Fruit fly (Drosophila melanogaster): ENCODE results near the gene CG11899.

The CG11899 gene

dm6 chr3R:29207996-29208395 is 7.7 kb downstream of the CG11899 start (continued):
- TF ChIP-seq yki (optimal IDR thresholded peaks at IDR 0.05) (no peak), CG13894 (tag; optimal IDR thresholded peaks at IDR 0.05) (no peak), danr (GFP tag; IDR thresholded peaks at IDR 0.05) (peak; percentile 37; the same call in 1 of the 2 replicates), CG11085 (GFP tag; IDR thresholded peaks at IDR 0.05) (no peak), HLH4C (GFP tag; IDR thresholded peaks at IDR 0.05; ENCODE audit: partially characterized antibody) (no peak), Ssrp (tag; optimal IDR thresholded peaks at IDR 0.05) (peak; percentile 65), CG18476 (GFP tag; optimal IDR thresholded peaks at IDR 0.05) (peak; percentile 43), cas (GFP tag; IDR thresholded peaks at IDR 0.05) (no peak), CG17186 (GFP tag; optimal IDR thresholded peaks at IDR 0.05) (no peak), CG7271 (tag; optimal IDR thresholded peaks at IDR 0.05) (peak; percentile 13), CG34224 (GFP tag; IDR thresholded peaks at IDR 0.05; ENCODE audit: partially characterized antibody) (no peak), tin (GFP tag; optimal IDR thresholded peaks at IDR 0.05) (peak; percentile 66), Ravus (GFP tag; IDR thresholded peaks at IDR 0.05) (no peak), Jarid2 (GFP tag; optimal IDR thresholded peaks at IDR 0.05) (no peak), CG15073 (GFP tag; optimal IDR thresholded peaks at IDR 0.05) (no peak), Fer1 (GFP tag; optimal IDR thresholded peaks at IDR 0.05) (peak; percentile 60), Hr39 (optimal IDR thresholded peaks at IDR 0.05) (no peak), Mes4 (GFP tag; optimal IDR thresholded peaks at IDR 0.05) (no peak), ranshi (GFP tag; IDR thresholded peaks at IDR 0.05) (peak; percentile 43; the same call in 1 of the 2 replicates), Med (GFP tag) (peak; percentile 88), btn (GFP tag; optimal IDR thresholded peaks at IDR 0.05) (no peak), CG8478 (optimal IDR thresholded peaks at IDR 0.05) (no peak), mam (GFP tag; optimal IDR thresholded peaks at IDR 0.05) (peak; percentile 8), CG7357 (GFP tag; IDR thresholded peaks at IDR 0.05) (0 out of 3 replicates have a peak, but pooled peaks have one; percentile 38), Neu2 (GFP tag; optimal IDR thresholded peaks at IDR 0.05; ENCODE audit: borderline replicate concordance) (no peak), CG2199 (GFP tag; IDR thresholded peaks at IDR 0.05) (no peak), Dll (GFP tag; IDR thresholded peaks at IDR 0.05; ENCODE audit: partially characterized antibody) (no peak), CG4282 (GFP tag; optimal IDR thresholded peaks at IDR 0.05) (no peak), al (GFP tag; IDR thresholded peaks at IDR 0.05) (no peak), dm (GFP tag; optimal IDR thresholded peaks at IDR 0.05) (peak; percentile 15), CG10431 (GFP tag; optimal IDR thresholded peaks at IDR 0.05) (no peak), CG8290 (GFP tag; optimal IDR thresholded peaks at IDR 0.05) (no peak), CG8290 (tag; optimal IDR thresholded peaks at IDR 0.05) (peak in 1 of 2 experiments; percentile 40), CG13287 (GFP tag; IDR thresholded peaks at IDR 0.05; ENCODE audit: partially characterized antibody) (no peak), cg (GFP tag; optimal IDR thresholded peaks at IDR 0.05) (no peak), Atf-2 (GFP tag; optimal IDR thresholded peaks at IDR 0.05) (no peak), lov (optimal IDR thresholded peaks at IDR 0.05) (no peak), lov (GFP tag; IDR thresholded peaks at IDR 0.05) (peak; percentile 76; the same call in 2 of the 3 replicates), Adf1 (GFP tag; IDR thresholded peaks at IDR 0.05) (no peak), dysf (GFP tag; IDR thresholded peaks at IDR 0.05) (peak; percentile 76), Doc3 (GFP tag; IDR thresholded peaks at IDR 0.05; ENCODE audit: partially characterized antibody) (no peak), disco-r (GFP tag; optimal IDR thresholded peaks at IDR 0.05) (no peak), CG3281 (GFP tag; optimal IDR thresholded peaks at IDR 0.05) (peak; percentile 27), CG7786 (GFP tag; optimal IDR thresholded peaks at IDR 0.05) (no peak), Bgb (GFP tag; IDR thresholded peaks at IDR 0.05; ENCODE audit: partially characterized antibody) (no peak), CG14667 (GFP tag; IDR thresholded peaks at IDR 0.05) (peak; percentile 37), crol (GFP tag; IDR thresholded peaks at IDR 0.05) (no peak), insv (GFP tag; optimal IDR thresholded peaks at IDR 0.05) (no peak), Taf1 (GFP tag; IDR thresholded peaks at IDR 0.05) (no peak), aop (GFP tag; IDR thresholded peaks at IDR 0.05) (peak; percentile 26; the same call in 1 of the 2 replicates), sisA (GFP tag; IDR thresholded peaks at IDR 0.05) (peak; percentile 56), gfzf (GFP tag; optimal IDR thresholded peaks at IDR 0.05) (no peak), Stat92E (GFP tag; optimal IDR thresholded peaks at IDR 0.05) (no peak)

All from whole organism, embryonic.